Fruit fly (Drosophila melanogaster) whole organism, embryonic: ENCODE measurements around the gene Vha16-3.

Experiments
- Bdp1 ChIP-seq: fragments of 200-800 bp; sonication (Bioruptor generic); optimal IDR thresholded peaks from 3 replicates; lab custom pipeline; 2016; ENCODE audit warnings: missing biosample characterization, missing genetic modification characterization
- CG12104 ChIP-seq: fragments of 200-800 bp; sonication (Bioruptor generic); optimal IDR thresholded peaks from 3 replicates; lab custom pipeline; 2016; ENCODE audit warnings: missing biosample characterization, missing genetic modification characterization
- CG12391 ChIP-seq: fragments of 200-800 bp; sonication (Bioruptor generic); optimal IDR thresholded peaks from 3 replicates; lab custom pipeline; 2018; ENCODE audit warnings: missing biosample characterization, mild to moderate bottlenecking, missing genetic modification characterization, moderate library complexity
- CG14014 ChIP-seq: fragments of 200-800 bp; sonication (Bioruptor generic); IDR thresholded peaks from 2 replicates; pipeline ENCODE4 v1.3.6; 2022; ENCODE audit warnings: missing biosample characterization, missing genetic modification characterization
- CG17328 ChIP-seq: fragments of 200-800 bp; sonication (Bioruptor generic); IDR thresholded peaks from 2 replicates; pipeline ENCODE4 v1.3.6; 2022; ENCODE audit warnings: missing biosample characterization, missing genetic modification characterization
- CG2116 ChIP-seq: fragments of 200-800 bp; sonication (Bioruptor generic); optimal IDR thresholded peaks from 3 replicates; lab custom pipeline; 2018; ENCODE audit warnings: missing biosample characterization, mild to moderate bottlenecking, missing genetic modification characterization
- CG2120 ChIP-seq: fragments of 200-800 bp; sonication (Bioruptor generic); optimal IDR thresholded peaks from 3 replicates; lab custom pipeline; 2016; ENCODE audit warnings: missing biosample characterization, missing genetic modification characterization
- CG32767 ChIP-seq: fragments of 200-800 bp; sonication (Bioruptor generic); IDR thresholded peaks from 2 replicates; pipeline ENCODE4 v1.3.6; 2022; ENCODE audit warnings: missing biosample characterization, missing genetic modification characterization
- CG3407 ChIP-seq: fragments of 200-800 bp; sonication (Bioruptor generic); optimal IDR thresholded peaks from 2 replicates; lab custom pipeline; 2018; ENCODE audit warnings: missing biosample characterization, mild to moderate bottlenecking, missing genetic modification characterization
- CG3995 ChIP-seq: fragments of 200-800 bp; sonication (Bioruptor generic); optimal IDR thresholded peaks from 3 replicates; lab custom pipeline; 2016; ENCODE audit warnings: missing biosample characterization, missing genetic modification characterization
- CG5953 ChIP-seq: fragments of 200-800 bp; sonication (Bioruptor generic); IDR thresholded peaks from 2 replicates; pipeline ENCODE4 v1.3.6; 2022; ENCODE audit warnings: missing biosample characterization, missing genetic modification characterization
- CG6654 ChIP-seq: fragments of 200-800 bp; sonication (Bioruptor generic); optimal IDR thresholded peaks from 2 replicates; lab custom pipeline; 2017; ENCODE audit warnings: missing biosample characterization, mild to moderate bottlenecking, missing genetic modification characterization
- CG6683 ChIP-seq: fragments of 200-800 bp; sonication (Bioruptor generic); optimal IDR thresholded peaks from 2 replicates; lab custom pipeline; 2017; ENCODE audit warnings: missing biosample characterization, mild to moderate bottlenecking, missing genetic modification characterization, missing genetic modification reagents
- CG6791 ChIP-seq: fragments of 200-800 bp; sonication (Bioruptor generic); IDR thresholded peaks from 3 replicates; pipeline ENCODE4 v1.3.6; 2022; ENCODE audit warnings: missing biosample characterization, missing genetic modification characterization; ENCODE audit not compliant: partially characterized antibody
- CG8478 ChIP-seq: fragments of >200 bp; optimal IDR thresholded peaks from 2 replicates; lab custom pipeline; 2018
- CG9215 ChIP-seq: fragments of 200-800 bp; sonication (Bioruptor generic); IDR thresholded peaks from 2 replicates; pipeline ENCODE4 v1.3.6; 2022; ENCODE audit warnings: missing biosample characterization, missing genetic modification characterization
- CG9727 ChIP-seq: fragments of 200-800 bp; sonication (Bioruptor generic); optimal IDR thresholded peaks from 3 replicates; lab custom pipeline; 2017; ENCODE audit warnings: missing biosample characterization, mild to moderate bottlenecking, missing genetic modification characterization
- Camta ChIP-seq: fragments of 200-800 bp; sonication (Bioruptor generic); optimal IDR thresholded peaks from 2 replicates; lab custom pipeline; 2016; ENCODE audit warnings: missing biosample characterization, missing genetic modification characterization
- CrebB ChIP-seq: fragments of 200-800 bp; sonication (Bioruptor generic); optimal IDR thresholded peaks from 3 replicates; lab custom pipeline; 2018; ENCODE audit warnings: missing biosample characterization, mild to moderate bottlenecking, missing genetic modification characterization
- Dbx ChIP-seq: fragments of 200-800 bp; sonication (Bioruptor generic); IDR thresholded peaks from 3 replicates; pipeline ENCODE4 v1.3.6; 2022; ENCODE audit warnings: missing biosample characterization, missing genetic modification characterization
- E2f1 ChIP-seq: fragments of 200-800 bp; sonication (Bioruptor generic); IDR thresholded peaks from 2 replicates; pipeline ENCODE4 v1.3.6; 2022; ENCODE audit warnings: missing biosample characterization, missing genetic modification characterization
- Hand ChIP-seq: fragments of 200-800 bp; sonication (Bioruptor generic); optimal IDR thresholded peaks from 2 replicates; lab custom pipeline; 2017; ENCODE audit warnings: mild to moderate bottlenecking, missing biosample characterization, missing genetic modification reagents, missing genetic modification characterization
- HmgZ ChIP-seq: fragments of 200-800 bp; sonication (Bioruptor generic); optimal IDR thresholded peaks from 2 replicates; lab custom pipeline; 2018; ENCODE audit warnings: missing biosample characterization, mild to moderate bottlenecking, missing genetic modification characterization
- Hmr ChIP-seq: fragments of 200-800 bp; sonication (Bioruptor generic); optimal IDR thresholded peaks from 3 replicates; lab custom pipeline; 2017; ENCODE audit warnings: mild to moderate bottlenecking, missing biosample characterization, missing genetic modification reagents, missing genetic modification characterization
- Jarid2 ChIP-seq: fragments of 200-800 bp; sonication (Bioruptor generic); optimal IDR thresholded peaks from 3 replicates; lab custom pipeline; 2017; ENCODE audit warnings: mild to moderate bottlenecking, missing biosample characterization, missing genetic modification reagents, missing genetic modification characterization
- Lpt ChIP-seq: fragments of >200 bp; optimal IDR thresholded peaks from 2 replicates; lab custom pipeline; 2018; ENCODE audit warnings: missing biosample characterization, missing genetic modification characterization
- MBD-R2 ChIP-seq: fragments of 200-800 bp; sonication (Bioruptor generic); IDR thresholded peaks from 2 replicates; pipeline ENCODE4 v1.3.6; 2022; ENCODE audit warnings: missing biosample characterization, missing genetic modification characterization
- NC2β ChIP-seq: fragments of 200-800 bp; sonication (Bioruptor generic); optimal IDR thresholded peaks from 2 replicates; lab custom pipeline; 2016; ENCODE audit warnings: missing biosample characterization, missing genetic modification characterization
- Opbp ChIP-seq: fragments of 200-800 bp; sonication (Bioruptor generic); IDR thresholded peaks from 3 replicates; pipeline ENCODE4 v1.3.6; 2022; ENCODE audit warnings: missing biosample characterization, missing genetic modification characterization; ENCODE audit not compliant: partially characterized antibody
- Pdp1 ChIP-seq, 2 experiments: fragments of 200-800 bp; sonication (Bioruptor generic); optimal IDR thresholded peaks; 3 replicates each; lab custom pipeline; 2016; ENCODE audit warnings: missing biosample characterization in 2 of 2, missing genetic modification characterization in 2 of 2, mild to moderate bottlenecking in 1 of 2, moderate library complexity in 1 of 2
- Stat92E ChIP-seq, 3 experiments: fragments of >200 bp in 2 of 3; fragments of 200-800 bp in 1 of 3; sonication (Bioruptor generic) in 1 of 3; optimal IDR thresholded peaks; 2 replicates each; lab custom pipeline; 2017 to 2019; ENCODE audit warnings: missing biosample characterization in 3 of 3, missing genetic modification characterization in 3 of 3, mild to moderate bottlenecking in 1 of 3, moderate library complexity in 1 of 3
- Vsx1 ChIP-seq: fragments of 200-800 bp; sonication (Bioruptor generic); optimal IDR thresholded peaks from 2 replicates; lab custom pipeline; 2017; ENCODE audit warnings: missing biosample characterization, mild to moderate bottlenecking, missing genetic modification characterization, missing genetic modification reagents
- ab ChIP-seq: fragments of 200-800 bp; sonication (Bioruptor generic); optimal IDR thresholded peaks from 2 replicates; lab custom pipeline; 2016; ENCODE audit warnings: missing biosample characterization, missing genetic modification characterization
- ash1 ChIP-seq: fragments of 200-800 bp; sonication (Bioruptor generic); optimal IDR thresholded peaks from 2 replicates; lab custom pipeline; 2018; ENCODE audit warnings: missing biosample characterization, mild to moderate bottlenecking, missing genetic modification characterization
- bowl ChIP-seq: fragments of 200-800 bp; sonication (Bioruptor generic); IDR thresholded peaks from 2 replicates; pipeline ENCODE4 v1.3.6; 2022; ENCODE audit warnings: missing biosample characterization, missing genetic modification characterization
- chinmo ChIP-seq: fragments of 200-800 bp; sonication (Bioruptor generic); IDR thresholded peaks from 4 replicates; pipeline ENCODE4 v1.3.6; 2022; ENCODE audit warnings: missing biosample characterization, missing genetic modification characterization; ENCODE audit not compliant: partially characterized antibody
- dpn ChIP-seq, 2 experiments: fragments of 200-800 bp; sonication (Bioruptor generic); optimal IDR thresholded peaks; 3 replicates each; lab custom pipeline; 2016; ENCODE audit warnings: missing biosample characterization in 2 of 2, missing genetic modification characterization in 2 of 2
- en ChIP-seq: fragments of 200-800 bp; sonication (Bioruptor generic); optimal IDR thresholded peaks from 2 replicates; lab custom pipeline; 2016; ENCODE audit warnings: missing biosample characterization, missing genetic modification characterization
- exex ChIP-seq: fragments of 200-800 bp; sonication (Bioruptor generic); optimal IDR thresholded peaks from 4 replicates; lab custom pipeline; 2018; ENCODE audit warnings: missing biosample characterization, mild to moderate bottlenecking, missing genetic modification characterization, moderate library complexity
- fd102C ChIP-seq: fragments of 200-800 bp; sonication (Bioruptor generic); optimal IDR thresholded peaks from 2 replicates; lab custom pipeline; 2018; ENCODE audit warnings: missing biosample characterization, mild to moderate bottlenecking, missing genetic modification characterization, moderate library complexity
- fru ChIP-seq: fragments of >200 bp; optimal IDR thresholded peaks from 2 replicates; lab custom pipeline; 2017
- gcm2 ChIP-seq: fragments of 200-800 bp; sonication (Bioruptor generic); optimal IDR thresholded peaks from 2 replicates; lab custom pipeline; 2016; ENCODE audit warnings: missing biosample characterization, missing genetic modification characterization
- jumu ChIP-seq: fragments of 200-800 bp; sonication (Bioruptor generic); optimal IDR thresholded peaks from 3 replicates; lab custom pipeline; 2016; ENCODE audit warnings: missing biosample characterization, missing genetic modification characterization
- ken ChIP-seq: fragments of 200-800 bp; sonication (Bioruptor generic); IDR thresholded peaks from 3 replicates; pipeline ENCODE4 v1.3.6; 2022; ENCODE audit warnings: missing biosample characterization, missing genetic modification characterization
- luna ChIP-seq: fragments of 200-800 bp; sonication (Bioruptor generic); optimal IDR thresholded peaks from 2 replicates; lab custom pipeline; 2016; ENCODE audit warnings: missing biosample characterization, missing genetic modification characterization
- nmo ChIP-seq: fragments of 200-800 bp; sonication (Bioruptor generic); optimal IDR thresholded peaks from 2 replicates; lab custom pipeline; 2018; ENCODE audit warnings: missing biosample characterization, mild to moderate bottlenecking, missing genetic modification characterization, moderate library complexity
- tll ChIP-seq, 2 experiments: fragments of 200-800 bp in 1 of 2; fragments of >200 bp in 1 of 2; sonication (Bioruptor generic) in 1 of 2; optimal IDR thresholded peaks; 2 replicates each; lab custom pipeline; 2017 to 2019; ENCODE audit warnings: missing biosample characterization in 2 of 2, missing genetic modification characterization in 2 of 2, mild to moderate bottlenecking in 1 of 2, moderate library complexity in 1 of 2
- trem ChIP-seq: fragments of 200-800 bp; optimal IDR thresholded peaks from 3 replicates; lab custom pipeline; 2019; ENCODE audit warnings: missing biosample characterization, mild to moderate bottlenecking, missing genetic modification characterization, moderate library complexity
- trh ChIP-seq: fragments of 200-800 bp; sonication (Bioruptor generic); optimal IDR thresholded peaks from 2 replicates; lab custom pipeline; 2016; ENCODE audit warnings: missing biosample characterization, missing genetic modification characterization
- zf30C ChIP-seq: fragments of 200-800 bp; sonication (Bioruptor generic); optimal IDR thresholded peaks from 3 replicates; lab custom pipeline; 2018; ENCODE audit warnings: missing biosample characterization, mild to moderate bottlenecking, missing genetic modification characterization

Gene Vha16-3

DNA sequence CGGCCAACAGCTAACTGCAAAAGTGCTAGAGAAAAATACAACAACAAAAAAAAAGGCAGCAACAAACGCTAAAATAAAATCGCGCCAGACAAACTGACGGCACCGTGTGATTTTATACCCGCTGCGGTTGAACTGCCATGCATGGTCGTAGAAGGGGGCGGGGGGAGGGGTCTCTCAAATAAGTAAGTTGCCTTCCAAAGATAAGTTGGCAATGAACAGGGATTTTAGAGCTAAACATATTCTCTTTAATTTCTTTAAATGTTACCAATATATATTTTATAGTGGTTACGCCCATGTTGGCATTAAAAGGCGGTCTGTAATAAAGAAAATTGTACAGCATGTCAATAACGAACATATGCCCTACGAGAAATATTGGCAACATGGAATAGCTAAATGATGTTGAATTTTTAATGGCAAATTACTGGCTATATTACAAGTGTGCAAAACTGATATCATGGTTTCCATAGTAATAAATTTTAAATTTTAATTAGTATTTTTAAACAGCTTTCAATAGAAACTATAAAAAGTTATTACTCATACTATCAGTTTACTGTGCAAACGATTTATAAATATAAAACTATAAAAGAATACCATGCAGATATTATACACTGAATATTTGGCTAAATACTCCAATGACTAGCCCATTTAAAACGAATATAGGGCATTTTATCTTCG lies 41.7 kb upstream of the Vha16-3 start (continued):
- TF ChIP-seq dpn (GFP tag; optimal IDR thresholded peaks at IDR 0.05; lab: Kevin White, UChicago) (peak; percentile 71 to 87), luna (GFP tag; lab: Kevin White, UChicago) (no peak), fru (no peak), CG6683 (no peak), CG12104 (GFP tag; lab: Kevin White, UChicago) (no peak), CG6654 (GFP tag; lab: Kevin White, UChicago) (no peak), gcm2 (GFP tag; lab: Kevin White, UChicago) (peak; percentile 22), Vsx1 (GFP tag; lab: Kevin White, UChicago) (no peak), CG9727 (GFP tag; lab: Kevin White, UChicago) (peak; percentile 33), Opbp (GFP tag; lab: Robert Waterston, UW) (no peak), nmo (GFP tag; lab: Kevin White, UChicago) (peak; percentile 71), CG6791 (GFP tag; lab: Robert Waterston, UW) (no peak), HmgZ (tag; lab: Kevin White, UChicago) (peak; percentile 62), CG12391 (peak; percentile 66), ash1 (GFP tag; lab: Kevin White, UChicago) (peak; percentile 24), CG5953 (GFP tag; lab: Robert Waterston, UW) (peak; percentile 39; the same call in 1 of the 2 replicates), Bdp1 (GFP tag; lab: Kevin White, UChicago) (peak; percentile 12), ab (GFP tag; lab: Kevin White, UChicago) (peak; percentile 22), CG8478 (no peak), Hmr (GFP tag; lab: Kevin White, UChicago) (peak; percentile 70), Lpt (no peak), fd102C (GFP tag; lab: Kevin White, UChicago) (no peak), MBD-R2 (GFP tag; lab: Robert Waterston, UW) (no peak), CG2120 (GFP tag; lab: Kevin White, UChicago) (peak; percentile 79), NC2β (GFP tag; lab: Kevin White, UChicago) (peak; percentile 56), Pdp1 (GFP tag; optimal IDR thresholded peaks at IDR 0.05; lab: Kevin White, UChicago) (peak; percentile 60 to 70), bowl (GFP tag; lab: Robert Waterston, UW) (peak; percentile 53; the same call in 1 of the 2 replicates), en (peak; percentile 12), Jarid2 (GFP tag; lab: Kevin White, UChicago) (peak; percentile 10), Camta (GFP tag; lab: Kevin White, UChicago) (peak; percentile 49), trh (GFP tag; lab: Kevin White, UChicago) (peak; percentile 30), E2f1 (GFP tag; lab: Robert Waterston, UW) (peak; percentile 72), trem (peak; percentile 27), CG3407 (peak; percentile 43), Dbx (GFP tag; lab: Robert Waterston, UW) (0 out of 3 replicates have a peak, but pooled peaks have one; percentile 55), CG2116 (GFP tag; lab: Kevin White, UChicago) (peak; percentile 0), jumu (GFP tag; lab: Kevin White, UChicago) (peak; percentile 34), Stat92E (GFP tag; optimal IDR thresholded peaks at IDR 0.05; lab: Kevin White, UChicago) (no peak), CG14014 (GFP tag; lab: Robert Waterston, UW) (peak; percentile 80), CG9215 (GFP tag; lab: Robert Waterston, UW) (peak; percentile 17; the same call in 1 of the 2 replicates), CrebB (tag; lab: Kevin White, UChicago) (peak; percentile 6), CG32767 (GFP tag; lab: Robert Waterston, UW) (peak; percentile 50; the same call in 1 of the 2 replicates), exex (tag; lab: Kevin White, UChicago) (no peak), CG3995 (GFP tag; lab: Kevin White, UChicago) (peak; percentile 27), Hand (GFP tag; lab: Kevin White, UChicago) (peak; percentile 7), tll (GFP tag; optimal IDR thresholded peaks at IDR 0.05; lab: Kevin White, UChicago) (no peak), CG17328 (GFP tag; lab: Robert Waterston, UW) (peak; percentile 73), zf30C (GFP tag; lab: Kevin White, UChicago) (no peak), chinmo (GFP tag; lab: Robert Waterston, UW) (no peak), ken (GFP tag; lab: Robert Waterston, UW) (peak; percentile 74; the same call in 1 of the 3 replicates)
